Fruit fly (Drosophila melanogaster) whole organism, embryonic: Measurements from ENCODE around the gene CG10948.
A peak's percentile ranks its signal among the peaks of the same experiment; 100 is the strongest.

Experiments
- Antp ChIP-seq: fragments of 200-800 bp; sonication (Bioruptor generic); optimal IDR thresholded peaks from 3 replicates; lab custom pipeline; 2016; ENCODE audit warnings: missing biosample characterization, missing genetic modification characterization
- B-H1 ChIP-seq: fragments of 200-800 bp; sonication (Bioruptor generic); IDR thresholded peaks from 3 replicates; pipeline ENCODE4 v1.3.6; 2022; ENCODE audit warnings: missing biosample characterization, missing genetic modification characterization
- Blimp-1 ChIP-seq: fragments of 200-800 bp; sonication (Bioruptor generic); optimal IDR thresholded peaks from 3 replicates; lab custom pipeline; 2018; ENCODE audit warnings: missing biosample characterization, missing genetic modification characterization, mild to moderate bottlenecking, moderate library complexity, missing genetic modification reagents
- CG10209 ChIP-seq: fragments of 200-800 bp; sonication (Bioruptor generic); optimal IDR thresholded peaks from 3 replicates; lab custom pipeline; 2017; ENCODE audit warnings: missing biosample characterization, mild to moderate bottlenecking, missing genetic modification characterization, missing genetic modification reagents
- CG1024 ChIP-seq: fragments of 200-800 bp; sonication (Bioruptor generic); IDR thresholded peaks from 2 replicates; pipeline ENCODE4 v1.3.6; 2022; ENCODE audit warnings: missing biosample characterization, missing genetic modification characterization
- CG10321 ChIP-seq: fragments of 200-800 bp; sonication (Bioruptor generic); IDR thresholded peaks from 2 replicates; pipeline ENCODE4 v1.3.6; 2022; ENCODE audit warnings: missing biosample characterization, missing genetic modification characterization
- CG10366 ChIP-seq: fragments of 200-800 bp; sonication (Bioruptor generic); IDR thresholded peaks from 2 replicates; pipeline ENCODE4 v1.3.6; 2022; ENCODE audit warnings: missing biosample characterization, missing genetic modification characterization
- CG13296 ChIP-seq: fragments of 200-800 bp; sonication (Bioruptor generic); optimal IDR thresholded peaks from 3 replicates; lab custom pipeline; 2018; ENCODE audit warnings: missing biosample characterization, mild to moderate bottlenecking, missing genetic modification characterization
- CG14667 ChIP-seq: fragments of 200-800 bp; sonication (Bioruptor generic); IDR thresholded peaks from 2 replicates; pipeline ENCODE4 v1.3.6; 2022; ENCODE audit warnings: missing biosample characterization, missing genetic modification characterization
- CG15269 ChIP-seq: fragments of 200-800 bp; sonication (Bioruptor generic); optimal IDR thresholded peaks from 2 replicates; lab custom pipeline; 2018; ENCODE audit warnings: missing biosample characterization, mild to moderate bottlenecking, missing genetic modification characterization, moderate library complexity
- CG1602 ChIP-seq: fragments of 200-800 bp; sonication (Bioruptor generic); optimal IDR thresholded peaks from 3 replicates; lab custom pipeline; 2016; ENCODE audit warnings: missing biosample characterization, missing genetic modification characterization
- CG17385 ChIP-seq: fragments of 200-800 bp; sonication (Bioruptor generic); optimal IDR thresholded peaks from 3 replicates; lab custom pipeline; 2018; ENCODE audit warnings: missing biosample characterization, mild to moderate bottlenecking, missing genetic modification characterization
- CG17829 ChIP-seq: fragments of 200-800 bp; optimal IDR thresholded peaks from 2 replicates; lab custom pipeline; 2019; ENCODE audit warnings: missing biosample characterization, mild to moderate bottlenecking, missing genetic modification characterization, moderate library complexity
- CG1792 ChIP-seq: fragments of 200-800 bp; sonication (Bioruptor generic); optimal IDR thresholded peaks from 2 replicates; lab custom pipeline; 2016; ENCODE audit warnings: missing biosample characterization, missing genetic modification characterization
- CG2116 ChIP-seq: fragments of 200-800 bp; sonication (Bioruptor generic); optimal IDR thresholded peaks from 3 replicates; lab custom pipeline; 2018; ENCODE audit warnings: missing biosample characterization, mild to moderate bottlenecking, missing genetic modification characterization
- CG32772 ChIP-seq: fragments of 200-800 bp; sonication (Bioruptor generic); IDR thresholded peaks from 2 replicates; pipeline ENCODE4 v1.3.6; 2022; ENCODE audit warnings: missing biosample characterization, missing genetic modification characterization
- CG5953 ChIP-seq: fragments of 200-800 bp; sonication (Bioruptor generic); IDR thresholded peaks from 2 replicates; pipeline ENCODE4 v1.3.6; 2022; ENCODE audit warnings: missing biosample characterization, missing genetic modification characterization
- CG6765 ChIP-seq: fragments of 200-800 bp; sonication (Bioruptor generic); optimal IDR thresholded peaks from 3 replicates; lab custom pipeline; 2017; ENCODE audit warnings: missing biosample characterization, mild to moderate bottlenecking, missing genetic modification characterization
- CG7556 ChIP-seq: fragments of 200-800 bp; sonication (Bioruptor generic); optimal IDR thresholded peaks from 2 replicates; lab custom pipeline; 2017; ENCODE audit warnings: missing biosample characterization, mild to moderate bottlenecking, missing genetic modification characterization
- CG8089 ChIP-seq: fragments of 200-800 bp; sonication (Bioruptor generic); optimal IDR thresholded peaks from 3 replicates; lab custom pipeline; 2016; ENCODE audit warnings: missing biosample characterization, missing genetic modification characterization
- CG8359 ChIP-seq: fragments of 200-800 bp; sonication (Bioruptor generic); optimal IDR thresholded peaks from 2 replicates; lab custom pipeline; 2017; ENCODE audit warnings: missing biosample characterization, mild to moderate bottlenecking, missing genetic modification characterization, borderline replicate concordance
- CG9609 ChIP-seq: fragments of 200-800 bp; sonication (Bioruptor generic); optimal IDR thresholded peaks from 3 replicates; lab custom pipeline; 2016; ENCODE audit warnings: missing biosample characterization, missing genetic modification characterization
- CG9932 ChIP-seq: fragments of 200-800 bp; sonication (Bioruptor generic); IDR thresholded peaks from 2 replicates; pipeline ENCODE4 v1.3.6; 2022; ENCODE audit warnings: missing biosample characterization, missing genetic modification characterization
- Chrac-16 ChIP-seq: fragments of 200-800 bp; sonication (Bioruptor generic); optimal IDR thresholded peaks from 3 replicates; lab custom pipeline; 2016; ENCODE audit warnings: missing biosample characterization, missing genetic modification characterization
- D ChIP-seq, 2 experiments: fragments of 200-800 bp in 1 of 2; fragments of >200 bp in 1 of 2; sonication (Bioruptor generic) in 1 of 2; optimal IDR thresholded peaks; 2 replicates in 1 of 2; 3 replicates in 1 of 2; lab custom pipeline; 2017; ENCODE audit warnings: mild to moderate bottlenecking in 1 of 2, missing biosample characterization in 1 of 2, missing genetic modification characterization in 1 of 2, missing genetic modification reagents in 1 of 2
- D19B ChIP-seq: fragments of 200-800 bp; sonication (Bioruptor generic); optimal IDR thresholded peaks from 2 replicates; lab custom pipeline; 2017; ENCODE audit warnings: missing biosample characterization, mild to moderate bottlenecking, missing genetic modification characterization
- Dbx ChIP-seq: fragments of 200-800 bp; sonication (Bioruptor generic); IDR thresholded peaks from 3 replicates; pipeline ENCODE4 v1.3.6; 2022; ENCODE audit warnings: missing biosample characterization, missing genetic modification characterization
- Dll ChIP-seq: fragments of 200-800 bp; sonication (Bioruptor generic); IDR thresholded peaks from 4 replicates; pipeline ENCODE4 v1.3.6; 2022; ENCODE audit warnings: missing biosample characterization, missing genetic modification characterization; ENCODE audit not compliant: partially characterized antibody
- Eip74EF ChIP-seq, 2 experiments: fragments of 200-800 bp in 1 of 2; fragments of >200 bp in 1 of 2; sonication (Bioruptor generic) in 1 of 2; optimal IDR thresholded peaks; 2 replicates each; lab custom pipeline; 2017 to 2019; ENCODE audit warnings: missing biosample characterization in 2 of 2, missing genetic modification characterization in 2 of 2, mild to moderate bottlenecking in 1 of 2, moderate library complexity in 1 of 2
- Ets65A ChIP-seq: fragments of 200-800 bp; sonication (Bioruptor generic); peaks from one replicate; lab custom pipeline; 2016; ENCODE audit warnings: missing biosample characterization, missing genetic modification characterization
- Gug ChIP-seq: fragments of 200-800 bp; sonication (Bioruptor generic); IDR thresholded peaks from 4 replicates; pipeline ENCODE4 v1.3.6; 2022; ENCODE audit warnings: missing biosample characterization, missing genetic modification characterization
- H15 ChIP-seq: fragments of 200-800 bp; sonication (Bioruptor generic); IDR thresholded peaks from 3 replicates; pipeline ENCODE4 v1.3.6; 2022; ENCODE audit warnings: missing biosample characterization, missing genetic modification characterization
- Meics ChIP-seq: fragments of 200-800 bp; sonication (Bioruptor generic); optimal IDR thresholded peaks from 2 replicates; lab custom pipeline; 2017; ENCODE audit warnings: missing biosample characterization, mild to moderate bottlenecking, missing genetic modification characterization
- NC2β ChIP-seq: fragments of 200-800 bp; sonication (Bioruptor generic); optimal IDR thresholded peaks from 2 replicates; lab custom pipeline; 2016; ENCODE audit warnings: missing biosample characterization, missing genetic modification characterization
- Opbp ChIP-seq: fragments of 200-800 bp; sonication (Bioruptor generic); IDR thresholded peaks from 3 replicates; pipeline ENCODE4 v1.3.6; 2022; ENCODE audit warnings: missing biosample characterization, missing genetic modification characterization; ENCODE audit not compliant: partially characterized antibody
- PHDP ChIP-seq: fragments of 200-800 bp; sonication (Bioruptor generic); optimal IDR thresholded peaks from 3 replicates; lab custom pipeline; 2018; ENCODE audit warnings: missing biosample characterization, mild to moderate bottlenecking, missing genetic modification characterization, moderate library complexity
- Sry-β ChIP-seq: fragments of 200-800 bp; sonication (Bioruptor generic); optimal IDR thresholded peaks from 2 replicates; lab custom pipeline; 2018; ENCODE audit warnings: missing biosample characterization, mild to moderate bottlenecking, missing genetic modification characterization, moderate library complexity
- Ssrp ChIP-seq: fragments of 200-800 bp; sonication (Bioruptor generic); optimal IDR thresholded peaks from 2 replicates; lab custom pipeline; 2018; ENCODE audit warnings: missing biosample characterization, mild to moderate bottlenecking, missing genetic modification characterization, moderate library complexity
- Usf ChIP-seq: fragments of 200-800 bp; sonication (Bioruptor generic); optimal IDR thresholded peaks from 2 replicates; lab custom pipeline; 2017; ENCODE audit warnings: missing genotype, missing biosample characterization, missing genetic modification characterization
- bigmax ChIP-seq: fragments of 200-800 bp; sonication (Bioruptor generic); optimal IDR thresholded peaks from 2 replicates; lab custom pipeline; 2018; ENCODE audit warnings: missing biosample characterization, mild to moderate bottlenecking, missing genetic modification characterization
- corto ChIP-seq: fragments of 200-800 bp; sonication (Bioruptor generic); optimal IDR thresholded peaks from 2 replicates; lab custom pipeline; 2016; ENCODE audit warnings: missing biosample characterization, mild to moderate bottlenecking, missing genetic modification characterization, moderate library complexity
- crp ChIP-seq, 2 experiments: fragments of 200-800 bp; sonication (Bioruptor generic); optimal IDR thresholded peaks; 2 replicates in 1 of 2; 3 replicates in 1 of 2; lab custom pipeline; 2017; ENCODE audit warnings: missing biosample characterization in 2 of 2, missing genetic modification characterization in 2 of 2, mild to moderate bottlenecking in 1 of 2, moderate library complexity in 1 of 2
- cwo ChIP-seq: fragments of 200-800 bp; sonication (Bioruptor generic); optimal IDR thresholded peaks from 3 replicates; lab custom pipeline; 2017; ENCODE audit warnings: missing biosample characterization, missing genetic modification characterization, mild to moderate bottlenecking, moderate library complexity, missing genetic modification reagents
- dmrt99B ChIP-seq: fragments of 200-800 bp; sonication (Bioruptor generic); optimal IDR thresholded peaks from 2 replicates; lab custom pipeline; 2018; ENCODE audit warnings: missing biosample characterization, mild to moderate bottlenecking, missing genetic modification characterization, moderate library complexity
- gcm ChIP-seq: fragments of 200-800 bp; sonication (Bioruptor generic); optimal IDR thresholded peaks from 2 replicates; lab custom pipeline; 2019; ENCODE audit warnings: missing biosample characterization, mild to moderate bottlenecking, missing genetic modification characterization, moderate library complexity
- seq ChIP-seq: fragments of 200-800 bp; sonication (Bioruptor generic); IDR thresholded peaks from 2 replicates; pipeline ENCODE4 v1.3.6; 2022; ENCODE audit warnings: missing biosample characterization, missing genetic modification characterization
- sima ChIP-seq: fragments of 200-800 bp; sonication (Bioruptor generic); optimal IDR thresholded peaks from 2 replicates; lab custom pipeline; 2016; ENCODE audit warnings: missing biosample characterization, missing genetic modification characterization
- sna ChIP-seq: fragments of 200-800 bp; sonication (Bioruptor generic); IDR thresholded peaks from 2 replicates; pipeline ENCODE4 v1.3.6; 2022; ENCODE audit warnings: missing biosample characterization, missing genetic modification characterization; ENCODE audit not compliant: partially characterized antibody
- tap ChIP-seq: fragments of 200-800 bp; optimal IDR thresholded peaks from 3 replicates; lab custom pipeline; 2019; ENCODE audit warnings: missing biosample characterization, mild to moderate bottlenecking, missing genetic modification characterization, moderate library complexity
- zf30C ChIP-seq: fragments of 200-800 bp; sonication (Bioruptor generic); optimal IDR thresholded peaks from 3 replicates; lab custom pipeline; 2018; ENCODE audit warnings: missing biosample characterization, mild to moderate bottlenecking, missing genetic modification characterization

Gene CG10948

DNA sequence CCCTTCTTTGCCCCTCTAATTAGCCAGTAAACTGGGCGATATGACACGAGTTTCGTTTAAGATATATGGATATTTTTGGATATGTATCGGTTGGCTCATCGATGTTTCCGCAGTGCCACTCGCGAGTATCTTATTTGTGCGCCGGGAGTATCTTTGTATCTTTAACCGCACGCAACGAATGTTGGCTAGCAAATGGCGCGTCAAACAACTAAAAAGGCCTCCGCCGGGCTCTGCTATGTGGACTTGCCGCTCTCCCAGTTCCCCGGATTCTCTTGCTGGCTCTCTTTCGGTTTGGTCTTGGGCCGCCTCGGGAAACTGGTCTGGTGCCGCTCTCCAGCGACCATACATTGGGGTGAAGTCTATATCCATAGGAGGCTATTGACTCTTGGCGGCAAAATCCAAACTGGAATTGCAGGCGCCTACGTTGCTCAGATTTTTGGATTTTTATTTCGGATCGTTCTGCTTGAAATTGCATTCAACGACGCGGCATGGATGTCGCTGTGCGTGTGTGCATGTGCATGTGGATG, 17.5 kb downstream of the CG10948 start (continued):
- TF ChIP-seq sna (GFP tag; lab: Robert Waterston, UW) (0 out of 2 replicates have a peak, but pooled peaks have one; percentile 40), Gug (GFP tag; lab: Robert Waterston, UW) (no peak), zf30C (GFP tag; lab: Kevin White, UChicago) (no peak), CG8089 (GFP tag; lab: Kevin White, UChicago) (no peak), Ets65A (GFP tag; lab: Kevin White, UChicago) (no peak), CG9932 (GFP tag; lab: Robert Waterston, UW) (no peak), CG1792 (GFP tag; lab: Kevin White, UChicago) (no peak), cwo (GFP tag; lab: Kevin White, UChicago) (peak; percentile 21), CG7556 (GFP tag; lab: Kevin White, UChicago) (no peak), CG8359 (GFP tag; lab: Kevin White, UChicago) (no peak), CG13296 (peak; percentile 35), CG17829 (tag; lab: Kevin White, UChicago) (no peak), crp (GFP tag; optimal IDR thresholded peaks at IDR 0.05; lab: Kevin White, UChicago) (no peak), Usf (no peak), Antp (no peak), CG6765 (GFP tag; lab: Kevin White, UChicago) (no peak), Meics (GFP tag; lab: Kevin White, UChicago) (no peak), H15 (GFP tag; lab: Robert Waterston, UW) (no peak), D (optimal IDR thresholded peaks at IDR 0.05; lab: Kevin White, UChicago) (no peak), D (GFP tag; optimal IDR thresholded peaks at IDR 0.05; lab: Kevin White, UChicago) (no peak), CG32772 (GFP tag; lab: Robert Waterston, UW) (no peak), Dbx (no peak), Opbp (GFP tag; lab: Robert Waterston, UW) (no peak), Ssrp (no peak), CG10321 (GFP tag; lab: Robert Waterston, UW) (no peak), Blimp-1 (no peak), CG10366 (GFP tag; lab: Robert Waterston, UW) (no peak), CG10209 (no peak), dmrt99B (tag; lab: Kevin White, UChicago) (no peak), NC2β (GFP tag; lab: Kevin White, UChicago) (no peak), CG1602 (no peak), sima (GFP tag; lab: Kevin White, UChicago) (no peak), Eip74EF (GFP tag; optimal IDR thresholded peaks at IDR 0.05; lab: Kevin White, UChicago) (no peak), B-H1 (GFP tag; lab: Robert Waterston, UW) (no peak), CG5953 (no peak), bigmax (GFP tag; lab: Kevin White, UChicago) (no peak), PHDP (tag; lab: Kevin White, UChicago) (no peak), CG2116 (no peak), Dll (GFP tag; lab: Robert Waterston, UW) (no peak), gcm (GFP tag; lab: Kevin White, UChicago) (no peak), CG17385 (peak; percentile 12), tap (tag; lab: Kevin White, UChicago) (no peak), CG14667 (no peak), D19B (GFP tag; lab: Kevin White, UChicago) (no peak), Sry-β (GFP tag; lab: Kevin White, UChicago) (no peak), CG15269 (no peak), CG9609 (GFP tag; lab: Kevin White, UChicago) (no peak), CG1024 (GFP tag; lab: Robert Waterston, UW) (no peak), Chrac-16 (GFP tag; lab: Kevin White, UChicago) (no peak), seq (GFP tag; lab: Robert Waterston, UW) (peak; percentile 36; the same call in 1 of the 2 replicates), corto (GFP tag; lab: Kevin White, UChicago) (peak; percentile 48)
